Fruit fly (Drosophila melanogaster): Measurements from ENCODE around the gene alpha-Man-IIb.

- TF ChIP-seq topi (GFP tag; optimal IDR thresholded peaks at IDR 0.05) = no peak
- no peak for TF ChIP-seq Sox15 (GFP tag; optimal IDR thresholded peaks at IDR 0.05)
- no peak for TF ChIP-seq Gug (GFP tag; IDR thresholded peaks at IDR 0.05)
- TF ChIP-seq CG15336 (GFP tag; IDR thresholded peaks at IDR 0.05) = no peak
- TF ChIP-seq Hr38 (GFP tag; optimal IDR thresholded peaks at IDR 0.05) = no peak
- TF ChIP-seq achi (GFP tag; optimal IDR thresholded peaks at IDR 0.05) = no peak
- no peak for TF ChIP-seq fd59A (GFP tag; optimal IDR thresholded peaks at IDR 0.05)
- no peak for TF ChIP-seq CG6854 (GFP tag; optimal IDR thresholded peaks at IDR 0.05)
Observed at dm6 chr3R:15833332-15833731, 29.3 kb downstream of the alpha-Man-IIb start, which contains the start of gene CG43318.
